Worm (Caenorhabditis elegans) whole organism, L4/young adult: ENCODE results near the gene lelo-1.

Source experiments
- W03F9.2 ChIP-seq: fragments of 150-350 bp; optimal IDR thresholded peaks from 2 replicates; lab custom pipeline; 2014; ENCODE audit warnings: missing biosample characterization, missing genetic modification characterization
- him-1 ChIP-seq: sonication (generic microtip); optimal IDR thresholded peaks from 2 replicates; lab custom pipeline; 2016; ENCODE audit warnings: missing genotype, missing genetic modification reagents, missing genetic modification characterization, missing compliant biosample characterization

DNA sequence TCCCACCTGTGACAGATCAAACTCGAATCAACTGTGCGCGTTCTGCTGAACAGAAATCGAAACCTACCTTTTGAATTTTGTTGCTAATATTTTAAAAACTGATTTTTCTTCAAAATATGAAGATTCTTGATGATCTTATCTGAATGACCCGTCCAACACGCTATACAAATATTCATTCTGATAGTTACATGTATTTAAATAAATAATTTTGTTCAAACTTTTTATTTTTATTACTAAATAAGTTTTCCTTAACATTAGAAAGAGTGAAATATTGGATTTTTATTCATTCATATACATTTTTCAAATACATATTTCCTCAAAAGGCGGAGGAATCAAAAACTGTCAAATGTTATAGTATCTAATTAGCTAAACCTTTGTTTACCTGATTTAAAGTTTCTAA, 21.8 kb downstream of the lelo-1 start, which contains the start of gene F13H8.8:
- TF ChIP-seq him-1 (tag; lab: Kevin White, UChicago) (no peak), W03F9.2 (no peak)
